Worm (Caenorhabditis elegans): ENCODE measurements around the gene lias-1.

lias-1 gene

ce11 chrIII:3505051-3505548 lies at the start of gene lias-1:
TSS of gene lias-1 (minus strand) at chrIII:3505101.
- TF ChIP-seq unc-86 (tag; optimal IDR thresholded peaks at IDR 0.05) (peak; percentile 19), ceh-48 (tag; optimal IDR thresholded peaks at IDR 0.05) (peak; percentile 5), nfya-1 (tag; optimal IDR thresholded peaks at IDR 0.05) (peak; percentile 86), ceh-14 (tag; optimal IDR thresholded peaks at IDR 0.05) (peak; percentile 32), fax-1 (tag; optimal IDR thresholded peaks at IDR 0.05) (no peak), ceh-24 (tag; optimal IDR thresholded peaks at IDR 0.05) (peak; percentile 38), pax-1 (tag; optimal IDR thresholded peaks at IDR 0.05) (peak; percentile 67), ceh-34 (tag; optimal IDR thresholded peaks at IDR 0.05) (peak; percentile 42), dve-1 (tag; optimal IDR thresholded peaks at IDR 0.05) (peak; percentile 15), unc-42 (tag; optimal IDR thresholded peaks at IDR 0.05) (peak; percentile 65), sox-4 (tag; optimal IDR thresholded peaks at IDR 0.05) (no peak), elt-4 (tag; optimal IDR thresholded peaks at IDR 0.05) (no peak), sox-2 (GFP tag; IDR thresholded peaks at IDR 0.05) (no peak), unc-55 (GFP tag; optimal IDR thresholded peaks at IDR 0.05) (peak; percentile 54), T23F11.4 (GFP tag; optimal IDR thresholded peaks at IDR 0.05) (no peak), unc-3 (GFP tag; conservative IDR thresholded peaks at IDR 0.05) (0 out of 2 replicates have a peak, but pooled peaks have one; percentile 10), unc-3 (tag; optimal IDR thresholded peaks at IDR 0.05) (no peak), ceh-2 (tag; optimal IDR thresholded peaks at IDR 0.05) (peak; percentile 44), ceh-19 (GFP tag; optimal IDR thresholded peaks at IDR 0.05) (no peak), hlh-30 (tag; optimal IDR thresholded peaks at IDR 0.05; ENCODE audit: insufficient read depth) (peak; percentile 48), ceh-30 (tag; optimal IDR thresholded peaks at IDR 0.05) (peak; percentile 54), ztf-16 (tag; optimal IDR thresholded peaks at IDR 0.05) (peak; percentile 52), ceh-31 (tag; optimal IDR thresholded peaks at IDR 0.05) (peak; percentile 60), rnt-1 (tag; optimal IDR thresholded peaks at IDR 0.05) (peak; percentile 3), ttx-3 (tag; optimal IDR thresholded peaks at IDR 0.05) (peak; percentile 13), odd-2 (tag; optimal IDR thresholded peaks at IDR 0.05) (no peak), madf-2 (tag; optimal IDR thresholded peaks at IDR 0.05) (peak; percentile 35), ceh-18 (tag; optimal IDR thresholded peaks at IDR 0.05) (peak; percentile 67), pqm-1 (tag; optimal IDR thresholded peaks at IDR 0.05) (peak; percentile 21), tbx-2 (tag; optimal IDR thresholded peaks at IDR 0.05) (peak; percentile 75)

DNA sequence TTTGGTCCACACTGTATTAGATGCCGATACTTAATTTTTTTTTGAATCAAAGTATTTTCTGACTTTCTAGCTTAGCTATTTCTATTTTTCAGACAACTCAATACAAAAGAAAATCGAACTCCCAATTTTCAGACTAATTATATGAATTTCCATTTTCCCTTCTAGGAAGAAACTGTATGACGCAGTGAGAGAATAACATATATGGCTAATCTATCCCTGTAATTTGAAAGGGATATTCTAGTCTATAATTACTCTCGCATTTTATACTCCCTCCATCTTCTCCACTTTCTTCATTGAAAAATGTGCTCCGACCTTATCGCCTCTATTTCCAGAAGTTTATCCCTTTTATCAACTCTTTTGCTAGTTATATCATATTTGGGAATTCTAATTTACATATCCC lies 48.4 kb upstream of the lias-1 start, which contains the start of gene C54C6.4:
C54C6.4 (plus strand) TSS at position 301 of the 400 bp plus-strand sequence.
- no peak for TF ChIP-seq ceh-31 (tag; optimal IDR thresholded peaks at IDR 0.05)
- TF ChIP-seq odd-2 (tag; optimal IDR thresholded peaks at IDR 0.05): no peak
- no peak for TF ChIP-seq nhr-11 (tag; optimal IDR thresholded peaks at IDR 0.05)
- no peak for TF ChIP-seq C38D4.7 (GFP tag; optimal IDR thresholded peaks at IDR 0.05)
- TF ChIP-seq hlh-30 (tag; optimal IDR thresholded peaks at IDR 0.05; ENCODE audit: insufficient read depth): no peak
- no peak for TF ChIP-seq ceh-48 (tag; optimal IDR thresholded peaks at IDR 0.05)
- TF ChIP-seq hlh-8 (tag; optimal IDR thresholded peaks at IDR 0.05): no peak
- TF ChIP-seq C08G9.2 (tag; optimal IDR thresholded peaks at IDR 0.05): no peak
- TF ChIP-seq Y22D7AL.16 (tag; optimal IDR thresholded peaks at IDR 0.05): no peak
- TF ChIP-seq lin-11 (tag; optimal IDR thresholded peaks at IDR 0.05): no peak
- TF ChIP-seq pqm-1 (tag; optimal IDR thresholded peaks at IDR 0.05): no peak
- TF ChIP-seq ceh-2 (tag; optimal IDR thresholded peaks at IDR 0.05): no peak
- TF ChIP-seq sox-4 (tag; optimal IDR thresholded peaks at IDR 0.05): no peak
- TF ChIP-seq ama-1 (optimal IDR thresholded peaks at IDR 0.05): no peak

- TF ChIP-seq ceh-30 (tag; optimal IDR thresholded peaks at IDR 0.05): no peak
- TF ChIP-seq zip-5 (tag; optimal IDR thresholded peaks at IDR 0.05): no peak
- TF ChIP-seq hlh-15 (tag; optimal IDR thresholded peaks at IDR 0.05): no peak
- TF ChIP-seq tbx-2 (tag; optimal IDR thresholded peaks at IDR 0.05): no peak
These were observed 45.5 kb upstream of the lias-1 start for ce11 chrIII:3550364-3550763.
